Fruit fly (Drosophila melanogaster): ENCODE data around the gene sturkopf.

Gene sturkopf

DNA sequence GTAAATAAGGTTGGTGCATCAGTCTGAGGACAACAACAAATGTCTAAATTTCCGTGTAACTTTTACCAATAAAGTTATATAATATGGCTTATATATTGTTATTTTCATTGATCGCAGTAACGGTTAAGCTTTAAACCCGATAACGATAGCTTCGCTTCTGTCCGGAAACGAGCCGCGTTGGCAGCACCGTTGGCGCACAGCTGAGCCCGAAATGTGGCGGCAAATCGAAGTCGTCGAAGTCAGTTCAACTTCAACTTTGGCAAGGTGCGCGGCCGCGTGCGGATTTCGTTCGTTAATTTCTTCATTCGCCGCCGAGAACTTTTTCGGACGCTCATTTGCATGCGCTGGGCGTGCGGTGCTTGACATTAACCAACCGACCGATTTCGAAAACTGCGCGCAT lies 5.1 kb upstream of the sturkopf start, which contains the start of gene Myo61F (continued):
- TF ChIP-seq ato (GFP tag; IDR thresholded peaks at IDR 0.05; ENCODE audit: partially characterized antibody): peak; percentile 44; the same call in 1 of the 2 replicates
- peak; percentile 78 for TF ChIP-seq Dref (GFP tag; IDR thresholded peaks at IDR 0.05)
- no peak for TF ChIP-seq Dip2 (GFP tag; IDR thresholded peaks at IDR 0.05)
- no peak for TF ChIP-seq CG31388 (GFP tag; optimal IDR thresholded peaks at IDR 0.05)
- no peak for TF ChIP-seq CG10366 (GFP tag; IDR thresholded peaks at IDR 0.05)
- TF ChIP-seq vvl (GFP tag; IDR thresholded peaks at IDR 0.05): peak; percentile 74
- TF ChIP-seq row (GFP tag; IDR thresholded peaks at IDR 0.05): peak; percentile 16; the same call in 1 of the 3 replicates
- TF ChIP-seq dpn (GFP tag; optimal IDR thresholded peaks at IDR 0.05): no peak
- TF ChIP-seq CG11560 (tag; IDR thresholded peaks at IDR 0.05): no peak
- TF ChIP-seq Med (GFP tag): peak; percentile 67
- no peak for TF ChIP-seq stc (GFP tag; IDR thresholded peaks at IDR 0.05)
- TF ChIP-seq Pdp1 (GFP tag; optimal IDR thresholded peaks at IDR 0.05): peak in 1 of 2 experiments; percentile 94
- TF ChIP-seq crol (GFP tag; IDR thresholded peaks at IDR 0.05): no peak
- TF ChIP-seq tna (GFP tag; IDR thresholded peaks at IDR 0.05; ENCODE audit: partially characterized antibody): peak; percentile 39; the same call in 1 of the 2 replicates
- no peak for TF ChIP-seq vnd (GFP tag; IDR thresholded peaks at IDR 0.05; ENCODE audit: partially characterized antibody)
- TF ChIP-seq CG10431 (GFP tag; optimal IDR thresholded peaks at IDR 0.05): no peak
- TF ChIP-seq danr (GFP tag; IDR thresholded peaks at IDR 0.05): no peak
- TF ChIP-seq Bteb2 (GFP tag; optimal IDR thresholded peaks at IDR 0.05): no peak
- TF ChIP-seq ssp (GFP tag; IDR thresholded peaks at IDR 0.05): no peak
- TF ChIP-seq prd (optimal IDR thresholded peaks at IDR 0.05): no peak
- TF ChIP-seq prd (GFP tag; IDR thresholded peaks at IDR 0.05): no peak
- no peak for TF ChIP-seq dm (GFP tag; optimal IDR thresholded peaks at IDR 0.05)
- TF ChIP-seq Dll (GFP tag; IDR thresholded peaks at IDR 0.05; ENCODE audit: partially characterized antibody): peak; percentile 54; the same call in 3 of the 4 replicates
- no peak for TF ChIP-seq dmrt11E (tag; optimal IDR thresholded peaks at IDR 0.05)
- no peak for TF ChIP-seq klu (GFP tag; IDR thresholded peaks at IDR 0.05)
- TF ChIP-seq CG17186 (GFP tag; optimal IDR thresholded peaks at IDR 0.05): peak; percentile 72
- TF ChIP-seq lilli (GFP tag; optimal IDR thresholded peaks at IDR 0.05): no peak
- TF ChIP-seq Dad (GFP tag; optimal IDR thresholded peaks at IDR 0.05): no peak
- TF ChIP-seq ci (GFP tag; IDR thresholded peaks at IDR 0.05): peak; percentile 34; the same call in 1 of the 3 replicates
- TF ChIP-seq unc-4 (GFP tag; IDR thresholded peaks at IDR 0.05; ENCODE audit: partially characterized antibody): peak; percentile 53
- TF ChIP-seq Drgx (GFP tag; IDR thresholded peaks at IDR 0.05): no peak
- TF ChIP-seq CG18011 (GFP tag; optimal IDR thresholded peaks at IDR 0.05): no peak
- TF ChIP-seq CG30431 (GFP tag; optimal IDR thresholded peaks at IDR 0.05): no peak
- peak; percentile 50 for TF ChIP-seq Jarid2 (GFP tag; optimal IDR thresholded peaks at IDR 0.05)
- no peak for TF ChIP-seq CG1647 (GFP tag; optimal IDR thresholded peaks at IDR 0.05)
- TF ChIP-seq pfk (GFP tag; optimal IDR thresholded peaks at IDR 0.05): no peak
- TF ChIP-seq CG16779 (GFP tag; IDR thresholded peaks at IDR 0.05): no peak
- peak; percentile 46 for TF ChIP-seq onecut (GFP tag; IDR thresholded peaks at IDR 0.05)
- peak; percentile 87 for TF ChIP-seq CG3995 (GFP tag; optimal IDR thresholded peaks at IDR 0.05)
- TF ChIP-seq Bgb (GFP tag; IDR thresholded peaks at IDR 0.05; ENCODE audit: partially characterized antibody): peak; percentile 58
- no peak for TF ChIP-seq Hr51 (GFP tag; optimal IDR thresholded peaks at IDR 0.05)
- no peak for TF ChIP-seq zfh2 (GFP tag; optimal IDR thresholded peaks at IDR 0.05)
- no peak for TF ChIP-seq CG43689 (GFP tag; IDR thresholded peaks at IDR 0.05)
- no peak for TF ChIP-seq z (GFP tag; IDR thresholded peaks at IDR 0.05)
- TF ChIP-seq dysf (GFP tag; IDR thresholded peaks at IDR 0.05): 0 out of 3 replicates have a peak, but pooled peaks have one; percentile 23
- peak; percentile 12 for TF ChIP-seq Ets97D (GFP tag; optimal IDR thresholded peaks at IDR 0.05)
- TF ChIP-seq Doc3 (GFP tag; IDR thresholded peaks at IDR 0.05; ENCODE audit: partially characterized antibody): 0 out of 3 replicates have a peak, but pooled peaks have one; percentile 12
- no peak for TF ChIP-seq fd96Cb (tag; optimal IDR thresholded peaks at IDR 0.05)
- TF ChIP-seq trem (tag; optimal IDR thresholded peaks at IDR 0.05): peak; percentile 98
- no peak for TF ChIP-seq chm (GFP tag; IDR thresholded peaks at IDR 0.05)
- no peak for TF ChIP-seq CG4854 (GFP tag; optimal IDR thresholded peaks at IDR 0.05)
- TF ChIP-seq CTCF (GFP tag; optimal IDR thresholded peaks at IDR 0.05): no peak

Measured in whole organism, embryonic.